Worm (Caenorhabditis elegans) whole organism, young adult: ENCODE data around the gene eco-1.

Experiments
- F10E7.11 ChIP-seq: sonication (generic microtip); optimal IDR thresholded peaks from 2 replicates; lab custom pipeline; 2017; ENCODE audit warnings: mild to moderate bottlenecking, missing genetic modification characterization, moderate library complexity, missing compliant biosample characterization
- F22D6.2 ChIP-seq: sonication (generic microtip); optimal IDR thresholded peaks from 2 replicates; lab custom pipeline; 2016; ENCODE audit warnings: mild to moderate bottlenecking, missing genetic modification characterization, missing compliant biosample characterization
- F33H1.4 ChIP-seq: fragments of 200-800 bp; sonication (Bioruptor generic); IDR thresholded peaks from 2 replicates; pipeline ENCODE4 v1.3.6; 2022; ENCODE audit warnings: missing genetic modification reagents, missing genetic modification characterization, missing compliant biosample characterization
- K11D2.4 ChIP-seq: fragments of 200-800 bp; sonication (Bioruptor generic); IDR thresholded peaks from 2 replicates; pipeline ENCODE4 v1.3.6; 2022; ENCODE audit warnings: missing genetic modification reagents, missing genetic modification characterization, missing compliant biosample characterization
- K12H6.12 ChIP-seq: fragments of 200-800 bp; sonication (Bioruptor generic); optimal IDR thresholded peaks from 2 replicates; lab custom pipeline; 2018; ENCODE audit warnings: mild to moderate bottlenecking, missing genetic modification characterization, missing compliant biosample characterization
- T07F8.4 ChIP-seq: sonication (generic microtip); optimal IDR thresholded peaks from 2 replicates; lab custom pipeline; 2016; ENCODE audit warnings: mild to moderate bottlenecking, missing genetic modification characterization, moderate library complexity, missing compliant biosample characterization
- Y53F4B.3 ChIP-seq: fragments of 200-800 bp; sonication (Bioruptor generic); IDR thresholded peaks from 2 replicates; pipeline ENCODE4 v1.3.6; 2022; ENCODE audit warnings: missing genetic modification reagents, missing genetic modification characterization, missing compliant biosample characterization
- Y56A3A.18 ChIP-seq: fragments of 200-800 bp; sonication (Bioruptor generic); IDR thresholded peaks from 2 replicates; pipeline ENCODE4 v1.3.6; 2022; ENCODE audit warnings: missing genetic modification reagents, missing genetic modification characterization, missing compliant biosample characterization
- ZK185.1 ChIP-seq: sonication (generic microtip); optimal IDR thresholded peaks from 2 replicates; lab custom pipeline; 2016; ENCODE audit warnings: mild to moderate bottlenecking, missing genetic modification characterization, missing compliant biosample characterization; ENCODE audit not compliant: poor library complexity, severe bottlenecking
- akir-1 ChIP-seq: fragments of 200-800 bp; sonication (Bioruptor generic); optimal IDR thresholded peaks from 2 replicates; lab custom pipeline; 2018; ENCODE audit warnings: mild to moderate bottlenecking, missing genetic modification characterization, moderate library complexity, missing compliant biosample characterization
- atf-7 ChIP-seq: sonication (generic microtip); optimal IDR thresholded peaks from 2 replicates; lab custom pipeline; 2017; ENCODE audit warnings: mild to moderate bottlenecking, missing genetic modification characterization, missing compliant biosample characterization
- athp-1 ChIP-seq: sonication (generic microtip); optimal IDR thresholded peaks from 2 replicates; lab custom pipeline; 2017; ENCODE audit warnings: mild to moderate bottlenecking, missing genetic modification characterization, missing compliant biosample characterization
- attf-3 ChIP-seq: fragments of 200-800 bp; sonication (Bioruptor generic); conservative IDR thresholded peaks from 2 replicates; pipeline ENCODE4 v1.3.6; 2022; ENCODE audit warnings: missing genetic modification reagents, missing genetic modification characterization, missing compliant biosample characterization
- bed-1 ChIP-seq: fragments of 200-800 bp; sonication (Bioruptor generic); IDR thresholded peaks from 2 replicates; pipeline ENCODE4 v1.3.6; 2022; ENCODE audit warnings: missing genetic modification reagents, missing genetic modification characterization, missing compliant biosample characterization
- ceh-27 ChIP-seq: fragments of 200-800 bp; sonication (Bioruptor generic); optimal IDR thresholded peaks from 2 replicates; lab custom pipeline; 2018; ENCODE audit warnings: mild to moderate bottlenecking, missing genetic modification characterization, moderate library complexity, missing compliant biosample characterization
- chd-7 ChIP-seq: sonication (generic microtip); optimal IDR thresholded peaks from 2 replicates; lab custom pipeline; 2016; ENCODE audit warnings: mild to moderate bottlenecking, missing genetic modification characterization, moderate library complexity, missing compliant biosample characterization
- die-1 ChIP-seq: sonication (generic microtip); optimal IDR thresholded peaks from 2 replicates; lab custom pipeline; 2016; ENCODE audit warnings: missing genotype, mild to moderate bottlenecking, missing genetic modification characterization, missing compliant biosample characterization
- dox-1 ChIP-seq: fragments of 200-800 bp; sonication (Bioruptor generic); IDR thresholded peaks from 2 replicates; pipeline ENCODE4 v1.3.6; 2022; ENCODE audit warnings: missing genetic modification reagents, missing genetic modification characterization, missing compliant biosample characterization
- egl-44 ChIP-seq: fragments of 200-800 bp; sonication (Bioruptor generic); IDR thresholded peaks from 2 replicates; pipeline ENCODE4 v1.3.6; 2022; ENCODE audit warnings: missing genetic modification reagents, missing genetic modification characterization, missing compliant biosample characterization
- ekl-4 ChIP-seq: fragments of 200-800 bp; sonication (Bioruptor generic); IDR thresholded peaks from 2 replicates; pipeline ENCODE4 v1.3.6; 2022; ENCODE audit warnings: missing genetic modification reagents, missing genetic modification characterization, missing compliant biosample characterization
- ets-4 ChIP-seq: fragments of 200-800 bp; sonication (Bioruptor generic); optimal IDR thresholded peaks from 2 replicates; lab custom pipeline; 2018; ENCODE audit warnings: mild to moderate bottlenecking, missing genetic modification characterization, missing compliant biosample characterization
- gei-17 ChIP-seq: fragments of 200-800 bp; sonication (Bioruptor generic); optimal IDR thresholded peaks from 2 replicates; lab custom pipeline; 2018; ENCODE audit warnings: mild to moderate bottlenecking, missing genetic modification characterization, missing compliant biosample characterization
- hmg-1.2 ChIP-seq: fragments of 200-800 bp; sonication (Bioruptor generic); IDR thresholded peaks from 2 replicates; pipeline ENCODE4 v1.3.6; 2022; ENCODE audit warnings: missing genetic modification reagents, missing genetic modification characterization, missing compliant biosample characterization
- hmg-20 ChIP-seq: fragments of 200-800 bp; sonication (Bioruptor generic); IDR thresholded peaks from 2 replicates; pipeline ENCODE4 v1.3.6; 2022; ENCODE audit warnings: missing genetic modification reagents, missing genetic modification characterization, missing compliant biosample characterization
- let-526 ChIP-seq: fragments of 200-800 bp; sonication (Bioruptor generic); IDR thresholded peaks from 2 replicates; pipeline ENCODE4 v1.3.6; 2022; ENCODE audit warnings: missing genetic modification reagents, missing genetic modification characterization, missing compliant biosample characterization
- let-607 ChIP-seq, 2 experiments: fragments of 200-800 bp in 1 of 2; sonication (Bioruptor generic) in 1 of 2; sonication (generic microtip) in 1 of 2; optimal IDR thresholded peaks; 2 replicates each; lab custom pipeline; 2016 to 2018; ENCODE audit warnings: mild to moderate bottlenecking in 2 of 2, missing compliant biosample characterization in 2 of 2, missing genetic modification characterization in 2 of 2, moderate library complexity in 2 of 2, missing genotype in 1 of 2
- lin-35 ChIP-seq, 3 experiments: fragments of 150-350 bp in 2 of 3; sonication (generic microtip) in 1 of 3; optimal IDR thresholded peaks; 2 replicates each; lab custom pipeline; 2014 to 2018; ENCODE audit warnings: missing biosample characterization in 3 of 3, missing genetic modification characterization in 3 of 3, missing genetic modification reagents in 3 of 3
- lsl-1 ChIP-seq: fragments of 200-800 bp; sonication (Bioruptor generic); optimal IDR thresholded peaks from 2 replicates; lab custom pipeline; 2018; ENCODE audit warnings: mild to moderate bottlenecking, missing genetic modification characterization, moderate library complexity, missing compliant biosample characterization
- madf-10 ChIP-seq: sonication (generic microtip); optimal IDR thresholded peaks from 2 replicates; lab custom pipeline; 2016; ENCODE audit warnings: mild to moderate bottlenecking, missing genetic modification characterization, missing compliant biosample characterization
- mcd-1 ChIP-seq: fragments of 200-800 bp; sonication (Bioruptor generic); IDR thresholded peaks from 2 replicates; pipeline ENCODE4 v1.3.6; 2022; ENCODE audit warnings: missing genetic modification reagents, missing genetic modification characterization, missing compliant biosample characterization
- mes-4 ChIP-seq: sonication (generic microtip); optimal IDR thresholded peaks from 2 replicates; lab custom pipeline; 2016; ENCODE audit warnings: missing genotype, missing genetic modification characterization, missing compliant biosample characterization
- nhr-27 ChIP-seq: fragments of 200-800 bp; sonication (Bioruptor generic); optimal IDR thresholded peaks from 2 replicates; lab custom pipeline; 2018; ENCODE audit warnings: mild to moderate bottlenecking, missing genetic modification characterization, moderate library complexity, missing compliant biosample characterization
- nhr-80 ChIP-seq: sonication (generic microtip); optimal IDR thresholded peaks from 2 replicates; lab custom pipeline; 2016; ENCODE audit warnings: missing genetic modification characterization, missing compliant biosample characterization
- nhr-90 ChIP-seq: sonication (generic microtip); optimal IDR thresholded peaks from 2 replicates; lab custom pipeline; 2016; ENCODE audit warnings: missing genotype, mild to moderate bottlenecking, missing genetic modification characterization, missing compliant biosample characterization
- rcor-1 ChIP-seq: fragments of 200-800 bp; sonication (Bioruptor generic); IDR thresholded peaks from 2 replicates; pipeline ENCODE4 v1.3.6; 2022; ENCODE audit warnings: missing genetic modification reagents, missing genetic modification characterization, missing compliant biosample characterization
- rpc-1 ChIP-seq, 2 experiments: fragments of 150-350 bp in 1 of 2; sonication (generic microtip) in 1 of 2; optimal IDR thresholded peaks; 2 replicates each; lab custom pipeline; 2014 to 2018; ENCODE audit warnings: missing biosample characterization in 1 of 2, missing genetic modification characterization in 1 of 2, missing genetic modification reagents in 1 of 2, missing genotype in 1 of 2
- snpc-3.4 ChIP-seq: sonication (generic microtip); optimal IDR thresholded peaks from 2 replicates; lab custom pipeline; 2017; ENCODE audit warnings: missing genetic modification characterization, mild to moderate bottlenecking, missing compliant biosample characterization, antibody characterized with exemption, moderate library complexity, missing genotype, missing genetic modification reagents
- somi-1 ChIP-seq: fragments of 200-800 bp; sonication (Bioruptor generic); optimal IDR thresholded peaks from 2 replicates; lab custom pipeline; 2018; ENCODE audit warnings: mild to moderate bottlenecking, missing genetic modification characterization, missing compliant biosample characterization
- tbp1 ChIP-seq: fragments of 200-800 bp; sonication (Bioruptor generic); optimal IDR thresholded peaks from 2 replicates; lab custom pipeline; 2018; ENCODE audit warnings: mild to moderate bottlenecking, missing genetic modification characterization, missing compliant biosample characterization
- tlf-1 ChIP-seq: fragments of 200-800 bp; sonication (Bioruptor generic); optimal IDR thresholded peaks from 2 replicates; lab custom pipeline; 2018; ENCODE audit warnings: mild to moderate bottlenecking, missing genetic modification characterization, missing compliant biosample characterization
- unc-62 ChIP-seq: fragments of 150-350 bp; optimal IDR thresholded peaks from 2 replicates; lab custom pipeline; 2014; ENCODE audit warnings: missing biosample characterization, missing genetic modification reagents, missing genetic modification characterization
- zfh-2 ChIP-seq: fragments of 200-800 bp; sonication (Bioruptor generic); conservative IDR thresholded peaks from 2 replicates; pipeline ENCODE4 v1.3.6; 2022; ENCODE audit warnings: missing genetic modification reagents, missing genetic modification characterization, missing compliant biosample characterization
- ztf-18 ChIP-seq: sonication (generic microtip); optimal IDR thresholded peaks from 2 replicates; lab custom pipeline; 2016; ENCODE audit warnings: missing genotype, mild to moderate bottlenecking, missing genetic modification characterization, missing compliant biosample characterization
- ztf-28 ChIP-seq: fragments of 200-800 bp; sonication (Bioruptor generic); IDR thresholded peaks from 2 replicates; pipeline ENCODE4 v1.3.6; 2022; ENCODE audit warnings: missing genetic modification reagents, missing genetic modification characterization, missing compliant biosample characterization
- ztf-6 ChIP-seq: fragments of 200-800 bp; sonication (Bioruptor generic); IDR thresholded peaks from 2 replicates; pipeline ENCODE4 v1.3.6; 2022; ENCODE audit warnings: missing genetic modification reagents, missing genetic modification characterization, missing compliant biosample characterization

Gene eco-1

ce11 chrIII:7336214-7336613 is 22.7 kb downstream of the eco-1 start, which contains the start of gene gsp-2 (continued):
- TF ChIP-seq bed-1 (GFP tag; lab: Robert Waterston, UW) (no peak), snpc-3.4 (tag; lab: Kevin White, UChicago) (peak; percentile 43), attf-3 (GFP tag; lab: Robert Waterston, UW) (peak; percentile 40; the same call in 1 of the 2 replicates)

- peak; percentile 75 for TF ChIP-seq athp-1
- peak; percentile 54; the same call in 1 of the 2 replicates for TF ChIP-seq dox-1 (GFP tag; lab: Robert Waterston, UW)
- peak; percentile 77 for TF ChIP-seq madf-10
- TF ChIP-seq unc-62 = peak; percentile 90
- peak; percentile 71; the same call in 1 of the 2 replicates for TF ChIP-seq ekl-4 (GFP tag; lab: Robert Waterston, UW)
- TF ChIP-seq rcor-1 = 0 out of 2 replicates have a peak, but pooled peaks have one; percentile 20
- TF ChIP-seq hmg-20 (GFP tag; lab: Robert Waterston, UW) = 0 out of 2 replicates have a peak, but pooled peaks have one; percentile 5
- peak; percentile 75 for TF ChIP-seq zfh-2 (GFP tag; lab: Robert Waterston, UW)
- peak; percentile 60 for TF ChIP-seq mcd-1 (GFP tag; lab: Robert Waterston, UW)
- peak; percentile 95 for TF ChIP-seq somi-1
- peak in 1 of 3 experiments; percentile 27 for TF ChIP-seq lin-35 (GFP tag; optimal IDR thresholded peaks at IDR 0.05; lab: Kevin White, UChicago)
- TF ChIP-seq nhr-27 (tag; lab: Kevin White, UChicago) = no peak
- peak; percentile 58 for TF ChIP-seq tbp1 (GFP tag; lab: Kevin White, UChicago)
- TF ChIP-seq F10E7.11 = no peak
- TF ChIP-seq ets-4 (GFP tag; lab: Kevin White, UChicago) = peak; percentile 19
- peak; percentile 43 for TF ChIP-seq gei-17
- no peak for TF ChIP-seq lsl-1
- TF ChIP-seq die-1 = peak; percentile 34
- TF ChIP-seq ZK185.1 (tag; lab: Kevin White, UChicago) = peak; percentile 53
- peak; percentile 74 for TF ChIP-seq F22D6.2 (tag; lab: Kevin White, UChicago)
- peak; percentile 72 for TF ChIP-seq atf-7
- no peak for TF ChIP-seq bed-1 (GFP tag; lab: Robert Waterston, UW)
- TF ChIP-seq F33H1.4 (GFP tag; lab: Robert Waterston, UW) = peak; percentile 41
- TF ChIP-seq rpc-1 (optimal IDR thresholded peaks at IDR 0.05; lab: Kevin White, UChicago) = no peak
- no peak for TF ChIP-seq rpc-1 (tag; optimal IDR thresholded peaks at IDR 0.05; lab: Kevin White, UChicago)
- peak; percentile 67 for TF ChIP-seq tlf-1 (GFP tag; lab: Kevin White, UChicago)
- peak; percentile 83 for TF ChIP-seq ceh-27 (GFP tag; lab: Kevin White, UChicago)
- TF ChIP-seq hmg-1.2 = peak; percentile 50; the same call in 1 of the 2 replicates
- TF ChIP-seq let-526 (GFP tag; lab: Robert Waterston, UW) = peak; percentile 51; the same call in 1 of the 2 replicates
- no peak for TF ChIP-seq Y53F4B.3
- TF ChIP-seq K11D2.4 (GFP tag; lab: Robert Waterston, UW) = 0 out of 2 replicates have a peak, but pooled peaks have one; percentile 35
- 0 out of 2 replicates have a peak, but pooled peaks have one; percentile 7 for TF ChIP-seq ztf-6 (GFP tag; lab: Robert Waterston, UW)
- TF ChIP-seq ztf-28 = no peak
- TF ChIP-seq chd-7 (tag; lab: Kevin White, UChicago) = peak; percentile 82
- TF ChIP-seq Y56A3A.18 = no peak
- TF ChIP-seq nhr-90 (tag; lab: Kevin White, UChicago) = peak; percentile 47
- peak; percentile 16 for TF ChIP-seq ztf-18 (tag; lab: Kevin White, UChicago)
- no peak for TF ChIP-seq mes-4 (tag; lab: Kevin White, UChicago)
- peak; percentile 78 for TF ChIP-seq nhr-80 (tag; lab: Kevin White, UChicago)
- TF ChIP-seq let-607 (tag; optimal IDR thresholded peaks at IDR 0.05; lab: Kevin White, UChicago) = peak; percentile 67 to 69
- TF ChIP-seq T07F8.4 = no peak
- TF ChIP-seq akir-1 (GFP tag; lab: Kevin White, UChicago) = no peak
- TF ChIP-seq egl-44 (GFP tag; lab: Robert Waterston, UW) = 0 out of 2 replicates have a peak, but pooled peaks have one; percentile 34
- peak; percentile 78 for TF ChIP-seq K12H6.12
These were observed 23.7 kb downstream of the eco-1 start, which contains the start of gene F56C9.10 for ce11 chrIII:7335220-7335619. Gene F56C9.10, minus strand, starts transcription at chrIII:7335316.
